Fruit fly (Drosophila melanogaster): ENCODE data around the gene Pp2B-14D.

Gene Pp2B-14D

dm6 chrX:16570572-16571224 lies 10.9 kb upstream of the Pp2B-14D start (continued):
- TF ChIP-seq insv (GFP tag; optimal IDR thresholded peaks at IDR 0.05) = no peak
- TF ChIP-seq zfh1 (GFP tag; IDR thresholded peaks at IDR 0.05) = no peak
- TF ChIP-seq ewg (GFP tag; optimal IDR thresholded peaks at IDR 0.05) = no peak
- peak; percentile 19; the same call in 1 of the 2 replicates for TF ChIP-seq slbo (GFP tag; IDR thresholded peaks at IDR 0.05)
- TF ChIP-seq CG18619 (GFP tag; optimal IDR thresholded peaks at IDR 0.05) = no peak
- TF ChIP-seq shn (GFP tag; optimal IDR thresholded peaks at IDR 0.05) = no peak
- TF ChIP-seq CG9437 (GFP tag; optimal IDR thresholded peaks at IDR 0.05) = no peak
- TF ChIP-seq twi (tag; optimal IDR thresholded peaks at IDR 0.05) = peak; percentile 34
- TF ChIP-seq bigmax (GFP tag; optimal IDR thresholded peaks at IDR 0.05) = no peak
- TF ChIP-seq maf-S (GFP tag; optimal IDR thresholded peaks at IDR 0.05) = no peak
- TF ChIP-seq Side (GFP tag; optimal IDR thresholded peaks at IDR 0.05) = no peak
- peak; percentile 44 for TF ChIP-seq gem (tag; optimal IDR thresholded peaks at IDR 0.05)
- no peak for TF ChIP-seq Sin3A (optimal IDR thresholded peaks at IDR 0.05)
- TF ChIP-seq disco-r (GFP tag; optimal IDR thresholded peaks at IDR 0.05) = peak; percentile 18
- TF ChIP-seq dm (GFP tag; optimal IDR thresholded peaks at IDR 0.05) = no peak
- TF ChIP-seq CG15269 (tag; optimal IDR thresholded peaks at IDR 0.05) = peak; percentile 13
- TF ChIP-seq Ptx1 (GFP tag; IDR thresholded peaks at IDR 0.05) = peak; percentile 11; the same call in 1 of the 2 replicates
- TF ChIP-seq CG14441 (GFP tag; IDR thresholded peaks at IDR 0.05) = no peak
- TF ChIP-seq CG9932 (GFP tag; IDR thresholded peaks at IDR 0.05) = peak; percentile 37; the same call in 1 of the 2 replicates
- TF ChIP-seq BtbVII (GFP tag; optimal IDR thresholded peaks at IDR 0.05) = no peak
- no peak for TF ChIP-seq prd (optimal IDR thresholded peaks at IDR 0.05)
- TF ChIP-seq prd (GFP tag; IDR thresholded peaks at IDR 0.05) = 0 out of 3 replicates have a peak, but pooled peaks have one; percentile 8
- TF ChIP-seq grn (GFP tag; optimal IDR thresholded peaks at IDR 0.05) = no peak
- TF ChIP-seq CG2678 (tag; optimal IDR thresholded peaks at IDR 0.05) = peak; percentile 24
- TF ChIP-seq CG11398 (GFP tag; optimal IDR thresholded peaks at IDR 0.05) = no peak
- no peak for TF ChIP-seq CG15479 (GFP tag; optimal IDR thresholded peaks at IDR 0.05)
- TF ChIP-seq fd102C (GFP tag; optimal IDR thresholded peaks at IDR 0.05) = no peak
- TF ChIP-seq CG18599 (GFP tag; optimal IDR thresholded peaks at IDR 0.05) = peak; percentile 26
- TF ChIP-seq CG15514 (GFP tag; optimal IDR thresholded peaks at IDR 0.05) = no peak
- TF ChIP-seq CrebB (tag; optimal IDR thresholded peaks at IDR 0.05) = no peak
- TF ChIP-seq Drgx (GFP tag; IDR thresholded peaks at IDR 0.05) = 0 out of 2 replicates have a peak, but pooled peaks have one; percentile 25
- no peak for TF ChIP-seq CG18476 (GFP tag; optimal IDR thresholded peaks at IDR 0.05)
- no peak for TF ChIP-seq bsh (GFP tag; optimal IDR thresholded peaks at IDR 0.05)
- TF ChIP-seq grau (tag; optimal IDR thresholded peaks at IDR 0.05) = peak; percentile 83
- peak; percentile 7 for TF ChIP-seq PHDP (tag; optimal IDR thresholded peaks at IDR 0.05)
- TF ChIP-seq Meics (GFP tag; optimal IDR thresholded peaks at IDR 0.05) = peak; percentile 41
- no peak for TF ChIP-seq CG17912 (GFP tag; optimal IDR thresholded peaks at IDR 0.05)
- no peak for TF ChIP-seq Bteb2 (GFP tag; optimal IDR thresholded peaks at IDR 0.05)
- TF ChIP-seq ap (GFP tag; IDR thresholded peaks at IDR 0.05) = no peak
- TF ChIP-seq CG10959 (GFP tag; IDR thresholded peaks at IDR 0.05) = no peak
- TF ChIP-seq wek (GFP tag; optimal IDR thresholded peaks at IDR 0.05) = no peak
- no peak for TF ChIP-seq sim (GFP tag; IDR thresholded peaks at IDR 0.05)
- TF ChIP-seq CG12155 (GFP tag; optimal IDR thresholded peaks at IDR 0.05) = no peak
- TF ChIP-seq CG34224 (GFP tag; IDR thresholded peaks at IDR 0.05; ENCODE audit: partially characterized antibody) = no peak
- TF ChIP-seq CG6272 (GFP tag; IDR thresholded peaks at IDR 0.05) = no peak
- TF ChIP-seq z (GFP tag; IDR thresholded peaks at IDR 0.05) = no peak
- peak; percentile 80 for TF ChIP-seq sd (tag; optimal IDR thresholded peaks at IDR 0.05)
- TF ChIP-seq row (GFP tag; IDR thresholded peaks at IDR 0.05) = peak; percentile 69
- TF ChIP-seq CG8478 (optimal IDR thresholded peaks at IDR 0.05) = no peak
- no peak for TF ChIP-seq CG31388 (GFP tag; optimal IDR thresholded peaks at IDR 0.05)
- no peak for TF ChIP-seq HHEX (GFP tag; optimal IDR thresholded peaks at IDR 0.05)

All from whole organism, embryonic.